Fruit fly (Drosophila melanogaster) whole organism, adult: Measurements from ENCODE around the gene CG10116.

ENCODE experiments used
- CG1620 ChIP-seq: fragments of 200-800 bp; sonication (Bioruptor generic); optimal IDR thresholded peaks from 2 replicates; lab custom pipeline; 2016; ENCODE audit warnings: missing biosample characterization, missing genetic modification characterization
- CG33017 ChIP-seq: fragments of 200-800 bp; sonication (Bioruptor generic); optimal IDR thresholded peaks from 2 replicates; lab custom pipeline; 2018; ENCODE audit warnings: missing biosample characterization, mild to moderate bottlenecking, missing genetic modification characterization, moderate library complexity
- CG7101 ChIP-seq: fragments of 200-800 bp; sonication (Bioruptor generic); optimal IDR thresholded peaks from 2 replicates; lab custom pipeline; 2018; ENCODE audit warnings: missing biosample characterization, mild to moderate bottlenecking, missing genetic modification characterization, moderate library complexity
- Clk ChIP-seq: fragments of 200-800 bp; sonication (Bioruptor generic); optimal IDR thresholded peaks from 2 replicates; lab custom pipeline; 2017; ENCODE audit warnings: missing biosample characterization, missing genetic modification characterization
- Hr96 ChIP-seq: fragments of 200-800 bp; sonication (Bioruptor generic); optimal IDR thresholded peaks from 2 replicates; lab custom pipeline; 2016; ENCODE audit warnings: missing biosample characterization, missing genetic modification characterization
- Mnt ChIP-seq: fragments of 200-800 bp; sonication (Bioruptor generic); optimal IDR thresholded peaks from 2 replicates; lab custom pipeline; 2016; ENCODE audit warnings: missing biosample characterization, mild to moderate bottlenecking, missing genetic modification characterization

DNA sequence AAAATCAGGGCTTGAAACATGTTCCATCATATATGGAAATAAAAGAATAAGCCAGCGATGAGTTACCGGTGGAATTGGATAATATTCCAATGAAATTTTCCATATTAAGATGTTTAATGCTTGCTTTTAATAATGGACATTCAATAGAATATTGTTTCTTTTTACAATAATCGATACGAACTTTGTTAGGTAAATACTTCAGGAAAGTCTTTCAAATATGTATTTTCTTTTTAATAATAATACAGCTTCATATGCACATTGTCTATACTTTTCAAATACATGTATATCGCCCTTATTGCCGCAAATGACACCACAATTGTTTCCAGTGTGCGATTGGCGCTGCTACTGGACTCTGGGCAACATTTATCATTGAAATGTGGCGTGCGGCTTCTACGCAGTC is 50.2 kb downstream of the CG10116 start:
- no peak for TF ChIP-seq CG1620 (GFP tag; lab: Kevin White, UChicago)
- no peak for TF ChIP-seq Clk (GFP tag; lab: Kevin White, UChicago)
- no peak for TF ChIP-seq CG33017
- TF ChIP-seq Hr96: no peak
- TF ChIP-seq CG7101 (tag; lab: Kevin White, UChicago): no peak
- no peak for TF ChIP-seq Mnt (GFP tag; lab: Kevin White, UChicago)
